Worm (Caenorhabditis elegans) whole organism, L2 larva: Measurements from ENCODE around the gene cutl-25.

Source experiments
- C34F6.9 ChIP-seq: fragments of 150-350 bp; optimal IDR thresholded peaks from 2 replicates; lab custom pipeline; 2014; ENCODE audit warnings: missing biosample characterization, missing genetic modification characterization
- F13H6.1 ChIP-seq: sonication (generic microtip); optimal IDR thresholded peaks from 2 replicates; lab custom pipeline; 2016; ENCODE audit warnings: missing genetic modification characterization, missing compliant biosample characterization
- R02D3.7 ChIP-seq: fragments of 150-350 bp; optimal IDR thresholded peaks from 2 replicates; lab custom pipeline; 2014; ENCODE audit warnings: missing biosample characterization, missing genetic modification characterization
- Y55F3AM.14 ChIP-seq: fragments of 200-800 bp; sonication (Bioruptor generic); optimal IDR thresholded peaks from 2 replicates; lab custom pipeline; 2018; ENCODE audit warnings: mild to moderate bottlenecking, missing genetic modification characterization, missing compliant biosample characterization
- ZK546.5 ChIP-seq: sonication (generic microtip); optimal IDR thresholded peaks from 2 replicates; lab custom pipeline; 2017; ENCODE audit warnings: missing biosample characterization, missing genetic modification characterization
- alr-1 ChIP-seq: fragments of 150-350 bp; optimal IDR thresholded peaks from 2 replicates; lab custom pipeline; 2014; ENCODE audit warnings: missing biosample characterization, missing genetic modification characterization
- aly-2 ChIP-seq: fragments of 150-350 bp; optimal IDR thresholded peaks from 2 replicates; lab custom pipeline; 2014; ENCODE audit warnings: missing biosample characterization, missing genetic modification characterization
- ama-1 ChIP-seq: fragments of 150-350 bp; optimal IDR thresholded peaks from 2 replicates; lab custom pipeline; 2018; ENCODE audit warnings: inconsistent platforms
- blmp-1 ChIP-seq: sonication (generic microtip); optimal IDR thresholded peaks from 2 replicates; lab custom pipeline; 2017; ENCODE audit warnings: missing genetic modification characterization, mild to moderate bottlenecking, missing compliant biosample characterization, antibody characterized with exemption, moderate library complexity; ENCODE audit not compliant: insufficient read depth
- ceh-16 ChIP-seq: fragments of 150-350 bp; optimal IDR thresholded peaks from 2 replicates; lab custom pipeline; 2014; ENCODE audit warnings: missing biosample characterization, missing genetic modification characterization
- ceh-82 ChIP-seq: fragments of 150-350 bp; optimal IDR thresholded peaks from 2 replicates; lab custom pipeline; 2014; ENCODE audit warnings: missing biosample characterization, missing genetic modification characterization
- dmd-4 ChIP-seq: sonication (generic microtip); optimal IDR thresholded peaks from 2 replicates; lab custom pipeline; 2017; ENCODE audit warnings: missing biosample characterization, missing genetic modification characterization
- elt-1 ChIP-seq: fragments of 150-350 bp; optimal IDR thresholded peaks from 2 replicates; lab custom pipeline; 2014; ENCODE audit warnings: missing biosample characterization, missing genetic modification characterization
- elt-3 ChIP-seq: sonication (generic microtip); optimal IDR thresholded peaks from 2 replicates; lab custom pipeline; 2017; ENCODE audit warnings: missing biosample characterization, missing genetic modification characterization
- fos-1 ChIP-seq: fragments of 150-350 bp; optimal IDR thresholded peaks from 2 replicates; lab custom pipeline; 2014; ENCODE audit warnings: missing biosample characterization, missing genetic modification characterization
- gmeb-1 ChIP-seq: fragments of 150-350 bp; optimal IDR thresholded peaks from 2 replicates; lab custom pipeline; 2014; ENCODE audit warnings: missing biosample characterization, missing genetic modification characterization
- lin-11 ChIP-seq: fragments of 150-350 bp; sonication (generic microtip); optimal IDR thresholded peaks from 2 replicates; lab custom pipeline; 2014; ENCODE audit warnings: missing biosample characterization, missing genetic modification characterization, inconsistent platforms, mixed read lengths
- lin-13 ChIP-seq: fragments of 150-350 bp; optimal IDR thresholded peaks from 2 replicates; lab custom pipeline; 2014; ENCODE audit warnings: missing biosample characterization, missing genetic modification reagents, missing genetic modification characterization
- lin-39 ChIP-seq: fragments of 150-350 bp; optimal IDR thresholded peaks from 2 replicates; lab custom pipeline; 2014; ENCODE audit warnings: missing biosample characterization, missing genetic modification reagents, missing genetic modification characterization
- lsy-2 ChIP-seq, 2 experiments: fragments of 150-350 bp in 1 of 2; sonication (generic microtip) in 1 of 2; optimal IDR thresholded peaks; 2 replicates each; lab custom pipeline; 2014 to 2017; ENCODE audit warnings: missing biosample characterization in 2 of 2, missing genetic modification characterization in 2 of 2
- mab-5 ChIP-seq: fragments of 150-350 bp; optimal IDR thresholded peaks from 2 replicates; lab custom pipeline; 2014; ENCODE audit warnings: missing biosample characterization, missing genetic modification characterization
- mbf-1 ChIP-seq: sonication (generic microtip); optimal IDR thresholded peaks from 2 replicates; lab custom pipeline; 2017; ENCODE audit warnings: missing biosample characterization, missing genetic modification characterization
- mdl-1 ChIP-seq, 2 experiments: fragments of 150-350 bp in 1 of 2; sonication (generic microtip) in 1 of 2; optimal IDR thresholded peaks; 2 replicates each; lab custom pipeline; 2017; ENCODE audit warnings: missing biosample characterization in 2 of 2, missing genetic modification characterization in 2 of 2
- nhr-10 ChIP-seq: sonication (generic microtip); optimal IDR thresholded peaks from 2 replicates; lab custom pipeline; 2017; ENCODE audit warnings: missing biosample characterization, missing genetic modification characterization
- nhr-11 ChIP-seq: fragments of 150-350 bp; optimal IDR thresholded peaks from 2 replicates; lab custom pipeline; 2014; ENCODE audit warnings: missing biosample characterization, missing genetic modification characterization
- nhr-12 ChIP-seq: fragments of 150-350 bp; optimal IDR thresholded peaks from 2 replicates; lab custom pipeline; 2014; ENCODE audit warnings: missing biosample characterization, missing genetic modification characterization
- nhr-129 ChIP-seq: fragments of 150-350 bp; optimal IDR thresholded peaks from 2 replicates; lab custom pipeline; 2014; ENCODE audit warnings: missing biosample characterization, missing genetic modification characterization
- nhr-21 ChIP-seq: fragments of 150-350 bp; optimal IDR thresholded peaks from 2 replicates; lab custom pipeline; 2014; ENCODE audit warnings: missing biosample characterization, missing genetic modification characterization
- nhr-23 ChIP-seq: fragments of 150-350 bp; optimal IDR thresholded peaks from 2 replicates; lab custom pipeline; 2014; ENCODE audit warnings: missing biosample characterization, missing genetic modification reagents, missing genetic modification characterization
- nhr-237 ChIP-seq: fragments of 150-350 bp; optimal IDR thresholded peaks from 2 replicates; lab custom pipeline; 2014; ENCODE audit warnings: missing biosample characterization, missing genetic modification characterization
- nhr-25 ChIP-seq: fragments of 150-350 bp; sonication (generic microtip); optimal IDR thresholded peaks from 3 replicates; lab custom pipeline; 2014; ENCODE audit warnings: missing biosample characterization, missing genetic modification characterization
- nhr-6 ChIP-seq: fragments of 150-350 bp; optimal IDR thresholded peaks from 2 replicates; lab custom pipeline; 2014; ENCODE audit warnings: missing biosample characterization, missing genetic modification characterization
- nhr-77 ChIP-seq: fragments of 150-350 bp; optimal IDR thresholded peaks from 2 replicates; lab custom pipeline; 2014; ENCODE audit warnings: missing biosample characterization, missing genetic modification characterization
- peb-1 ChIP-seq: fragments of 150-350 bp; optimal IDR thresholded peaks from 2 replicates; lab custom pipeline; 2014; ENCODE audit warnings: missing biosample characterization, missing genetic modification characterization
- skn-1 ChIP-seq: sonication (generic microtip); optimal IDR thresholded peaks from 2 replicates; lab custom pipeline; 2017; ENCODE audit warnings: missing biosample characterization, missing genetic modification characterization
- sma-3 ChIP-seq: sonication (generic microtip); optimal IDR thresholded peaks from 2 replicates; lab custom pipeline; 2016; ENCODE audit warnings: missing genetic modification reagents, missing genetic modification characterization, missing compliant biosample characterization
- sma-9 ChIP-seq, 2 experiments: fragments of 150-350 bp in 1 of 2; sonication (generic microtip) in 1 of 2; optimal IDR thresholded peaks; 2 replicates each; lab custom pipeline; 2014 to 2016; ENCODE audit warnings: missing genetic modification characterization in 2 of 2, mild to moderate bottlenecking in 1 of 2, missing biosample characterization in 1 of 2, missing compliant biosample characterization in 1 of 2, missing genetic modification reagents in 1 of 2, moderate library complexity in 1 of 2
- unc-39 ChIP-seq: fragments of 150-350 bp; optimal IDR thresholded peaks from 2 replicates; lab custom pipeline; 2014; ENCODE audit warnings: missing biosample characterization, missing genetic modification characterization
- unc-55 ChIP-seq: fragments of 150-350 bp; sonication (generic microtip); optimal IDR thresholded peaks from 3 replicates; lab custom pipeline; 2014; ENCODE audit warnings: missing biosample characterization, missing genetic modification reagents, missing genetic modification characterization
- unc-62 ChIP-seq: fragments of 150-350 bp; optimal IDR thresholded peaks from 2 replicates; lab custom pipeline; 2014; ENCODE audit warnings: missing biosample characterization, missing genetic modification reagents, missing genetic modification characterization
- zag-1 ChIP-seq: fragments of 150-350 bp; optimal IDR thresholded peaks from 2 replicates; lab custom pipeline; 2014; ENCODE audit warnings: missing biosample characterization, missing genetic modification characterization
- ztf-1 ChIP-seq: fragments of 200-800 bp; sonication (Bioruptor generic); conservative IDR thresholded peaks from 2 replicates; pipeline ENCODE4 v1.3.6; 2022; ENCODE audit warnings: missing genetic modification characterization, missing compliant biosample characterization
- ztf-11 ChIP-seq: sonication (generic microtip); optimal IDR thresholded peaks from 2 replicates; lab custom pipeline; 2017; ENCODE audit warnings: missing biosample characterization, missing genetic modification characterization
- ztf-4 ChIP-seq: fragments of 150-350 bp; optimal IDR thresholded peaks from 2 replicates; lab custom pipeline; 2014; ENCODE audit warnings: missing biosample characterization, missing genetic modification characterization

The cutl-25 gene

DNA sequence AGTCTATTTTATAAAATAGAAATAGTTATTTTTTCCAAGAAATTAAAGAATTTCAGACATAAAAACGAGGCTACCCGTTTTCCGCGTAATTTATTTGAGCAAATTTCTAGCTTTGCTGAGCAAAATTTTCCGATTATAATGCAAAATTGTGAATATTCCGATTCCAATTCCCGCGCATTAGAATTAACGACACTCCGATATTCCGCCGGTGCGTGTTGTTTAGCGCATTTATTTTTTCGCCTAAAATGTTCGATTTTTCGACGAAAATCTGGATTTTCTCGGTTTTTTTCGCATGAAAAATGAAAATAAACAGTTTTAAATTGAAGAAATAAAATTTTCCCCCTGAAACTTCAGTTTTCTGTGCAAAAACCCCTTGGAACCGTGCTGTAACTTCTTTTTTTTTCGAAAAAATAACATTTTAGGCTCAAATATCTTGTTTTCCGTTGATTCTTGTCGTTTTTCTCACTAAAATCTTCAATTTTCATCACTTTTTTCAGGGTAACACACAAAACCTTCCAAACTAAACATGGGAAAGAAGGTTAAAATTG, 23.2 kb upstream of the cutl-25 start, which contains the start of gene H06I04.3:
Gene H06I04.3, plus strand, starts transcription at position 498 of the 548 bp plus-strand sequence.
- TF ChIP-seq mdl-1 (tag; optimal IDR thresholded peaks at IDR 0.05; lab: Kevin White, UChicago): no peak
- TF ChIP-seq nhr-77 (tag; lab: Kevin White, UChicago): no peak
- no peak for TF ChIP-seq nhr-23 (tag; lab: Kevin White, UChicago)
- TF ChIP-seq skn-1 (tag; lab: Kevin White, UChicago): no peak
- TF ChIP-seq lin-11 (tag; lab: Kevin White, UChicago): no peak
- TF ChIP-seq gmeb-1: peak; percentile 81
- TF ChIP-seq F13H6.1 (tag; lab: Kevin White, UChicago): no peak
- no peak for TF ChIP-seq blmp-1 (tag; lab: Kevin White, UChicago)
- no peak for TF ChIP-seq ceh-16
- TF ChIP-seq nhr-21: no peak
- no peak for TF ChIP-seq C34F6.9 (tag; lab: Kevin White, UChicago)
- no peak for TF ChIP-seq nhr-237 (tag; lab: Kevin White, UChicago)
- TF ChIP-seq elt-3 (tag; lab: Kevin White, UChicago): no peak
- no peak for TF ChIP-seq ztf-4 (tag; lab: Kevin White, UChicago)
- no peak for TF ChIP-seq elt-1 (tag; lab: Kevin White, UChicago)
- TF ChIP-seq nhr-10: no peak
- TF ChIP-seq unc-39 (tag; lab: Kevin White, UChicago): no peak
- TF ChIP-seq ceh-82 (tag; lab: Kevin White, UChicago): no peak
- no peak for TF ChIP-seq unc-62 (GFP tag; lab: Kevin White, UChicago)
- no peak for TF ChIP-seq nhr-6 (tag; lab: Kevin White, UChicago)
- TF ChIP-seq unc-55 (GFP tag; lab: Kevin White, UChicago): peak; percentile 68
- TF ChIP-seq nhr-25 (tag; lab: Kevin White, UChicago): no peak
- TF ChIP-seq lin-13 (GFP tag; lab: Kevin White, UChicago): no peak
- TF ChIP-seq lin-39 (tag; lab: Kevin White, UChicago): no peak
- no peak for TF ChIP-seq mab-5 (tag; lab: Kevin White, UChicago)
- TF ChIP-seq nhr-11: no peak
- TF ChIP-seq peb-1: no peak
- TF ChIP-seq fos-1: no peak
- TF ChIP-seq sma-3: no peak
- peak in 1 of 2 experiments; percentile 61 for TF ChIP-seq lsy-2 (tag; optimal IDR thresholded peaks at IDR 0.05; lab: Kevin White, UChicago)
- peak; percentile 20 for TF ChIP-seq nhr-129 (tag; lab: Kevin White, UChicago)
- TF ChIP-seq aly-2 (tag; lab: Kevin White, UChicago): no peak
- TF ChIP-seq R02D3.7 (tag; lab: Kevin White, UChicago): no peak
- TF ChIP-seq dmd-4 (tag; lab: Kevin White, UChicago): no peak

- peak; percentile 6 for TF ChIP-seq lin-13 (GFP tag; lab: Kevin White, UChicago)
- peak; percentile 34 for TF ChIP-seq ZK546.5 (tag; lab: Kevin White, UChicago)
- TF ChIP-seq zag-1 (tag; lab: Kevin White, UChicago): no peak
Observed at ce11 chrIII:3069101-3069500, 22.2 kb upstream of the cutl-25 start.

DNA sequence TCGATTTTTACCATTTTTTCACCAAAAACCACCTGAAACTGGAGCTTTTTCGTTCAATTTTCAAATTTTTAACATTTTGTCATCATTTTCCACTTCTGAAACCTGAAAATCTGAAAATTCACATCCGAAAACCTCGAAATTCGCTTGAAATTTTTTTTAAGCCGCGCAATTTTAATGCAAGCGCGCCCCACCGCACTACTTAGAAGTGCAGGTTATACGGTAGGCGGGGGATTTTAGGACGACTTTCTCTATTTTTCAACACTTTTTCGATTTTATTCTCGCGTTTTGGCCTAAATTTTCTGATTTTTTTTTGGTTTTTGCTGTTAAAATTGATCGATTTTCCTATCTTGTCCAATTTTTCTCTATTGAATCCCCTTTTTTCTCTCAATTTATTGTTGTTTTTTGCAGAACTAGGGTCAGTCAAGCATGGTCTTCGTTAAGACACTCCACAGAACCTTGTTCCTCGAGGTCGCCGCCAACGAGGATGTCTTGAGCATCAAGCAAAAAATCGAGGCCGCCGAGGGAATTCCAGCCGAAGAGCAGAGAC, 21.0 kb upstream of the cutl-25 start, which contains the start of gene ubl-1:
Gene ubl-1, plus strand, starts transcription at position 402 of the 547 bp plus-strand sequence.
- TF ChIP-seq mab-5 (tag; lab: Kevin White, UChicago) (peak; percentile 25), lin-13 (GFP tag; lab: Kevin White, UChicago) (peak; percentile 95), skn-1 (tag; lab: Kevin White, UChicago) (no peak), ztf-11 (tag; lab: Kevin White, UChicago) (no peak), nhr-129 (tag; lab: Kevin White, UChicago) (peak; percentile 89), lsy-2 (tag; optimal IDR thresholded peaks at IDR 0.05; lab: Kevin White, UChicago) (peak; percentile 95 to 99), ceh-82 (tag; lab: Kevin White, UChicago) (peak; percentile 34), nhr-23 (tag; lab: Kevin White, UChicago) (no peak), nhr-12 (tag; lab: Kevin White, UChicago) (no peak), ama-1 (lab: Kevin White, UChicago) (peak; percentile 75), alr-1 (tag; lab: Kevin White, UChicago) (no peak), Y55F3AM.14 (GFP tag; lab: Kevin White, UChicago) (no peak), nhr-10 (peak; percentile 32), ceh-16 (peak; percentile 55), ztf-1 (GFP tag; lab: Robert Waterston, UW) (no peak), nhr-21 (peak; percentile 75), nhr-6 (tag; lab: Kevin White, UChicago) (peak; percentile 51), elt-1 (tag; lab: Kevin White, UChicago) (no peak), gmeb-1 (peak; percentile 86), C34F6.9 (tag; lab: Kevin White, UChicago) (peak; percentile 93), unc-55 (GFP tag; lab: Kevin White, UChicago) (peak; percentile 97), elt-3 (tag; lab: Kevin White, UChicago) (no peak), ztf-4 (tag; lab: Kevin White, UChicago) (peak; percentile 63), unc-39 (tag; lab: Kevin White, UChicago) (no peak), nhr-77 (tag; lab: Kevin White, UChicago) (peak; percentile 35), dmd-4 (tag; lab: Kevin White, UChicago) (no peak), blmp-1 (tag; lab: Kevin White, UChicago) (peak; percentile 79), mdl-1 (tag; optimal IDR thresholded peaks at IDR 0.05; lab: Kevin White, UChicago) (no peak), sma-9 (GFP tag; optimal IDR thresholded peaks at IDR 0.05; lab: Kevin White, UChicago) (no peak), sma-9 (tag; optimal IDR thresholded peaks at IDR 0.05; lab: Kevin White, UChicago) (no peak), F13H6.1 (tag; lab: Kevin White, UChicago) (peak; percentile 70), zag-1 (tag; lab: Kevin White, UChicago) (no peak), aly-2 (tag; lab: Kevin White, UChicago) (no peak), mbf-1 (tag; lab: Kevin White, UChicago) (no peak), nhr-237 (tag; lab: Kevin White, UChicago) (peak; percentile 17), lin-11 (tag; lab: Kevin White, UChicago) (peak; percentile 82), lin-39 (tag; lab: Kevin White, UChicago) (no peak)
